Fruit fly (Drosophila melanogaster): ENCODE results near the gene Sfp33A4.
A peak's percentile ranks its signal among the peaks of the same experiment; 100 is the strongest.

The Sfp33A4 gene

dm6 chr2L:11808327-11808701 is 28.7 kb upstream of the Sfp33A4 start:
- TF ChIP-seq CG8478 (optimal IDR thresholded peaks at IDR 0.05) (no peak), usp (GFP tag; optimal IDR thresholded peaks at IDR 0.05) (no peak), psq (optimal IDR thresholded peaks at IDR 0.05) (no peak), Dll (optimal IDR thresholded peaks at IDR 0.05) (no peak), EcR (GFP tag; optimal IDR thresholded peaks at IDR 0.05) (no peak), pan (optimal IDR thresholded peaks at IDR 0.05) (no peak)

DNA sequence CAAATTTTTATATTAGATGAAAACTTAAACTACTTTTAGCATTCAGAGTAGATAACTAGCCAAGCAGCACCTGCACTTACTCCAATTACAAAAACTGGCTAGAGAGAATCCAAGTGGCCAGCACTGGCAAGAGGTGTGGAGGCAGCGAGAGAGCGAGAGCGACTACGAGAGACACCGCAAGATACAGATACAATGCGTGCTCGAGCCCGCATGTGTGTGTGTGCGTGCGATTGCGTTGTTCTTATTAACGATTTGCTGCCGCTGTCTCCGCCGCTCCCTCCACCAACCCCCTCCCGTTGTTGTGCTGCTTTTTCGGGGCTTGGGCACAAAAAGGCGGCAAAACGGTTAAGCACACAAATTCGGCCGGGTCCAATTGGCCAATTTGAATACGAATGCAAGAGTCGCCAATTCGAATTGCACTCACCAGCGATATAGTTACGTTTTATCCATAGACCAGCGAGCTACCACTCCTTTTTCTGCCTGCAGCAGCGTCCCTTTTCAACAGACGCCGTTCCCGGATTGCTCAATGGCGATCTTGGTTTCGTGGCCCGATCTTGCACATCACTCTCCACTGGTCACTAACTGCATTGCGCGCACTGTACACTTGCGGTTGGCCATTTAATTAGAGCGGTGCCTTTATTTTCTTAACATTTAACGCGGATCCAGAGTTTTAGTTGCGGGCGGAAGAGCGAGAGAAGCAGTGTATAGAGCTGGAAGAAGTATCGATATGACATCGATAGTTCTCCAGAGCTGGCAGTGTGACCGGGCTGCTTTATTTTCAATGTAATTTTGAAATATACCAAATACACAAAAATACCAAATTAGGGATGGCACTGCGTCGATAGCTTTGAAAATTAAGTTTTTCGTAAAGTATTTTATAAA is 28.1 kb upstream of the Sfp33A4 start, which contains the start of gene crol:
TSS of gene crol (minus strand) at position 737 of the 882 bp plus-strand sequence.
- peak; percentile 89 for TF ChIP-seq Dll (optimal IDR thresholded peaks at IDR 0.05)
- no peak for TF ChIP-seq psq (optimal IDR thresholded peaks at IDR 0.05)

- no peak for TF ChIP-seq Dll (optimal IDR thresholded peaks at IDR 0.05)
- no peak for TF ChIP-seq pan (optimal IDR thresholded peaks at IDR 0.05)
These were observed 27.2 kb upstream of the Sfp33A4 start for dm6 chr2L:11809823-11810222.

dm6 chr2L:11812781-11813664 is 24.0 kb upstream of the Sfp33A4 start:
- TF ChIP-seq EcR (GFP tag; optimal IDR thresholded peaks at IDR 0.05) (no peak), CG8478 (optimal IDR thresholded peaks at IDR 0.05) (no peak), Dll (optimal IDR thresholded peaks at IDR 0.05) (peak; percentile 26)

- no peak for TF ChIP-seq EcR (GFP tag; optimal IDR thresholded peaks at IDR 0.05)
- no peak for TF ChIP-seq pan (optimal IDR thresholded peaks at IDR 0.05)
- TF ChIP-seq CG8478 (optimal IDR thresholded peaks at IDR 0.05) = no peak
- TF ChIP-seq psq (optimal IDR thresholded peaks at IDR 0.05) = no peak
- no peak for TF ChIP-seq usp (GFP tag; optimal IDR thresholded peaks at IDR 0.05)
- no peak for TF ChIP-seq Dll (optimal IDR thresholded peaks at IDR 0.05)
These were observed 23.4 kb upstream of the Sfp33A4 start, which contains the start of gene CycY for dm6 chr2L:11813665-11814087. Gene CycY, minus strand, starts transcription at chr2L:11813780.

- no peak for TF ChIP-seq Dll (optimal IDR thresholded peaks at IDR 0.05)
These were observed 20.7 kb upstream of the Sfp33A4 start for dm6 chr2L:11816376-11816775.

DNA sequence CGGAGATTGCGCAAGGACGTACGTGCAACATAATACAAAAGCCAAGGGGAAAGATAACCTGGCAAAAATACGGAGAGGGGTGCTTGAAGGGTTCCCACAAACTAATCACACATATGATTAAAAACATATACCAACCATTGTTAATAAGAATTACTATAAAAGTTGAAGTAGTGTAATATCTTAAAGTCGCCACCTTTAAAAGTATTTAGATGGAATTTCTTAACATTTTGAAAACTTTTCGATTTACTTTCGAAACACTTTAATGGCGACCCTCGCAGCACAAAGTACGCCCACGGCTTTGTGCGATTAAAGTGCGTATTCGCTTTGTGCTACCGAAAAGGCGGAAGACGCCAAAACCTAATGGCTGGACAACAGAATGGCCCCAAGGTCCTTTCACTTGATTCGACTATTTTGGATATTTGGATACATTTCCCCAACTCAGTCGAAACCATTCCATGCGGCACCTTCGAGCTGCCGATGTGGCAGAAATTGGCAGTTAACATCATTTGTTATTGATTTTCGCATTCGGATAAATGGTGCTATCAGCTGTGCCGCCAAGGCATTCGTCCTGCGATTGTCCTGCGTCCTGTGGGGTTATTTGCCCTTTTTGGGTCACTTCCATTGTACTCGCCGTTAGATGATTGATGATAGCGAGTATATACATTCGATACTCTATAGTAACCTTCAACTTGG is 13.4 kb upstream of the Sfp33A4 start:
- no peak for TF ChIP-seq EcR (GFP tag; optimal IDR thresholded peaks at IDR 0.05)
- no peak for TF ChIP-seq psq (optimal IDR thresholded peaks at IDR 0.05)
- TF ChIP-seq pan (optimal IDR thresholded peaks at IDR 0.05) = no peak

dm6 chr2L:11829277-11829676 is 7.8 kb upstream of the Sfp33A4 start, which contains the start of gene esc:
Gene esc, minus strand, starts transcription at chr2L:11829405.
- TF ChIP-seq CG8478 (optimal IDR thresholded peaks at IDR 0.05) (no peak), psq (optimal IDR thresholded peaks at IDR 0.05) (no peak), pan (optimal IDR thresholded peaks at IDR 0.05) (no peak), usp (GFP tag; optimal IDR thresholded peaks at IDR 0.05) (no peak), Dll (optimal IDR thresholded peaks at IDR 0.05) (no peak), EcR (GFP tag; optimal IDR thresholded peaks at IDR 0.05) (no peak)

- TF ChIP-seq psq (optimal IDR thresholded peaks at IDR 0.05) = no peak
- no peak for TF ChIP-seq EcR (GFP tag; optimal IDR thresholded peaks at IDR 0.05)
- no peak for TF ChIP-seq Dll (optimal IDR thresholded peaks at IDR 0.05)
- TF ChIP-seq usp (GFP tag; optimal IDR thresholded peaks at IDR 0.05) = no peak
- TF ChIP-seq CG8478 (optimal IDR thresholded peaks at IDR 0.05) = no peak
- no peak for TF ChIP-seq pan (optimal IDR thresholded peaks at IDR 0.05)
These were observed 3.3 kb upstream of the Sfp33A4 start, which contains the start of gene CG45011 for dm6 chr2L:11833786-11834185. Gene CG45011, plus strand, starts transcription at chr2L:11834086.

DNA sequence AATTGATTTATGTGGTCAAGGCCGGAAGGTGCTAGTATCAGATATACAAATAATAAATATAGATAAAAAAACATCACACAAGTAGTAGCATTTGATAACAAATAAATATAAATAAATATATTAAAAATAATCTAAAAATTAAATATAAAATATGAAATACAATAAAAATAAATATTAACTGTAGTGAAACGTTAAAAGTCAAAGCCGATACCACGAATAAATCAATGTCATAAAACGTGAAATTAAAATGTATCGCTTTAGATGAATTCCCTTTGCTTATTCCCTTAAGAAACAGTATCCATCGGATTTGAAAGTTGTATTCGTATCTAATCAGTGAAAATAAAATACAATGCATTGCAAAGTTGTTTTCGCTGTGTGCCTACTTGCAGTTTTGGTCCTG is 2.7 kb upstream of the Sfp33A4 start, which contains the start of gene CG45012:
TSS of gene CG45012 (plus strand) at position 301 of the 400 bp plus-strand sequence.
- TF ChIP-seq EcR (GFP tag; optimal IDR thresholded peaks at IDR 0.05) (no peak), psq (optimal IDR thresholded peaks at IDR 0.05) (no peak), Dll (optimal IDR thresholded peaks at IDR 0.05) (no peak), CG8478 (optimal IDR thresholded peaks at IDR 0.05) (no peak), usp (GFP tag; optimal IDR thresholded peaks at IDR 0.05) (no peak), pan (optimal IDR thresholded peaks at IDR 0.05) (no peak)

dm6 chr2L:11837413-11837812 is 370 bp downstream of the Sfp33A4 start, which contains the start of gene Sfp33A2:
Gene Sfp33A2, plus strand, starts transcription at chr2L:11837713.
- no peak for TF ChIP-seq pan (optimal IDR thresholded peaks at IDR 0.05)
- TF ChIP-seq psq (optimal IDR thresholded peaks at IDR 0.05) = no peak
- no peak for TF ChIP-seq Dll (optimal IDR thresholded peaks at IDR 0.05)
- TF ChIP-seq usp (GFP tag; optimal IDR thresholded peaks at IDR 0.05) = no peak
- no peak for TF ChIP-seq EcR (GFP tag; optimal IDR thresholded peaks at IDR 0.05)
- no peak for TF ChIP-seq CG8478 (optimal IDR thresholded peaks at IDR 0.05)

DNA sequence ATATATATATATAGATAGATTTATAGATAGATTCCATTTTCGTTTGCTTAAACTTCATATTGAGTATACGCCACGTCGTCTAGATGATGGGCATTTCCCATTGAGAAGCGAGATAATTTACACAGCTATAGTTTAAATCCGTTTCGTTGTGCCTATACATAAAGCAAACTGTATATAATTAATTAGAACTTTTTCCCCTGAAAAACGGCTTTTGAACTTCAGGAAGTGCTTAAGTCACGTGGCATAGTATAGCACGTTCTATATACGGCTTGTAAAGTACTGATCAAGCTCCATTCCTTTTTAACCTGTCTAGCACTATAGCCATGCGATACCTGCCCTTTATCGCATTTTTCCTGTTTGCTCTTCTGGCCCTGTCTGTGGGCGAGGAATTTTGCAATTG is 2.6 kb downstream of the Sfp33A4 start, which contains the start of gene Sfp33A3:
TSS of gene Sfp33A3 (plus strand) at position 301 of the 400 bp plus-strand sequence.
- no peak for TF ChIP-seq psq (optimal IDR thresholded peaks at IDR 0.05)
- TF ChIP-seq Dll (optimal IDR thresholded peaks at IDR 0.05) = no peak
- no peak for TF ChIP-seq CG8478 (optimal IDR thresholded peaks at IDR 0.05)
- no peak for TF ChIP-seq pan (optimal IDR thresholded peaks at IDR 0.05)
- TF ChIP-seq EcR (GFP tag; optimal IDR thresholded peaks at IDR 0.05) = no peak
